Worm (Caenorhabditis elegans): ENCODE results near the gene T23D5.8.

Gene T23D5.8

DNA sequence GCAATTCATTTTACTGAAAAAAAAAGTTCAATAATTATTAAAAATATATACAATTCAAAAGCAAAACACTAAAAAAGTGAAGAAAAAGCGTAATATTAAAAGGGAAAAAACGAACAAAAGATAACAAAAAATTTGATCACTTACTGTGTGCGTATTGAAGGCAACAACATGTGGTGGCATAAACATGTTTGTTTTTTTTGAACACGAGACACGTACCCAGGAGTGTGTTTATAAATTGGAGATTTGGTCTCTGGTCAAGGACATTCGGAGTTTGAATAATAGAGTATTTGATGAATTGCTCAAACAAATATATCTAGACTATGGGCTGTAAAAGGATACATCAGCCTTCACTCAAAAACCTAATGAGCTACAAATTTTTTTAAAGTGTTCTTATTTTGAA, 32.6 kb downstream of the T23D5.8 start:
- TF ChIP-seq lin-15B (tag; optimal IDR thresholded peaks at IDR 0.05): no peak
- TF ChIP-seq ceh-16 (tag; optimal IDR thresholded peaks at IDR 0.05): no peak
- no peak for TF ChIP-seq ama-1 (optimal IDR thresholded peaks at IDR 0.05)
- TF ChIP-seq lin-39 (tag; optimal IDR thresholded peaks at IDR 0.05): no peak
- no peak for TF ChIP-seq daf-12 (tag; optimal IDR thresholded peaks at IDR 0.05)
- TF ChIP-seq nhr-12 (tag; optimal IDR thresholded peaks at IDR 0.05): no peak
- no peak for TF ChIP-seq jun-1 (tag; optimal IDR thresholded peaks at IDR 0.05)
- TF ChIP-seq elt-1 (tag; optimal IDR thresholded peaks at IDR 0.05): no peak
- no peak for TF ChIP-seq sea-2 (GFP tag; optimal IDR thresholded peaks at IDR 0.05)
- TF ChIP-seq egl-27 (tag; optimal IDR thresholded peaks at IDR 0.05): no peak
- no peak for TF ChIP-seq nfya-1 (tag; optimal IDR thresholded peaks at IDR 0.05; ENCODE audit: insufficient read depth)
- TF ChIP-seq snpc-4 (tag; optimal IDR thresholded peaks at IDR 0.05): no peak
- TF ChIP-seq elt-3 (tag; optimal IDR thresholded peaks at IDR 0.05): no peak
- TF ChIP-seq egl-5 (tag; optimal IDR thresholded peaks at IDR 0.05): no peak

DNA sequence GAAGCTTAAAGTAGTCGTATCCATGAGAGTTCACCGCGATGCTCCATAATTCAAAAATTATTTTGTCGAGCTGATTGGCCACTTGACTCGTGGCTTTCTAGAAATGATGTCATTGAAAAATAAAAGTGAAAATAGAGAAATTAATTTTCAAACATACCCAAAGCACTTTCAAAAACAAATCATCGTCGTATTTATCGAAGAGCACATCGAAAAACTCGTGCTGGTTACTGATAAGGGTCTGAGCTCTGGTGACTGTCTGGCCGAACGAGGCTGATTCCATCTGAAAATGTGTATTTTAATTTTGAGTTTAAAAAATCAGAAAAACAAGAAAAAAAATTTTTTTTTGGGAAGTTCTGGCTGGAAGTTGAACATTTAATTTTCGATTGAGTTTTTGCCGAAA, 35.9 kb downstream of the T23D5.8 start:
- TF ChIP-seq elt-2 (tag; optimal IDR thresholded peaks at IDR 0.05) (peak; percentile 11), pqm-1 (tag; optimal IDR thresholded peaks at IDR 0.05) (peak; percentile 34), snpc-4 (tag; optimal IDR thresholded peaks at IDR 0.05) (no peak)

- TF ChIP-seq unc-62 (GFP tag; optimal IDR thresholded peaks at IDR 0.05): no peak
- TF ChIP-seq nhr-28 (tag; optimal IDR thresholded peaks at IDR 0.05): no peak
- TF ChIP-seq egl-27 (tag; optimal IDR thresholded peaks at IDR 0.05): no peak
- TF ChIP-seq elt-2 (tag; optimal IDR thresholded peaks at IDR 0.05): no peak
- TF ChIP-seq mml-1 (tag; optimal IDR thresholded peaks at IDR 0.05): no peak
These were observed 36.3 kb downstream of the T23D5.8 start, which contains the start of gene str-101 for ce11 chrV:15711898-15712297. TSS of gene str-101 (minus strand) at chrV:15711998.

DNA sequence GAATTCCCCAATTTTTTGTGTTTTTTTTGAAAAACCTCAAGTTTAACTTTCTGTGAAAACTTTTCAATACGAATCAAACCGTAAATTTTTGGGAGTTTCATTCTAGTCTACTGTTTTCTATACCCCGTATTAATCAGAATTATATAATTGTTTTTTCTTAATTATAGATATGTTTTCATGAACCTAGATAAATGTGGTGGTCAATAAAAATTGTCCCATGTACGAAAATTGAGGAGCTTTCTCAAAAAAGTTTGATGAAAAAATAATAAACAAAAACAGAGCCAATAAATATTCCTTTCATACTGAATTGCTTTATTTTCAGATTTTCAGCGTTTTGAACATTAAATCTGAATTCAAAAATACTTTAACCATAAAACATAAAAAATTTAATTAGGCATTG, 37.8 kb downstream of the T23D5.8 start, which contains the start of gene Y6E2A.1:
Gene Y6E2A.1, minus strand, starts transcription at position 101 of the 400 bp plus-strand sequence.
- TF ChIP-seq nhr-67 (tag; optimal IDR thresholded peaks at IDR 0.05): no peak
- TF ChIP-seq nhr-77 (tag; optimal IDR thresholded peaks at IDR 0.05): no peak
- no peak for TF ChIP-seq ceh-9 (tag; optimal IDR thresholded peaks at IDR 0.05)
- no peak for TF ChIP-seq hmg-11 (tag; optimal IDR thresholded peaks at IDR 0.05)
- TF ChIP-seq elt-2 (tag; optimal IDR thresholded peaks at IDR 0.05): no peak
- no peak for TF ChIP-seq jun-1 (tag; optimal IDR thresholded peaks at IDR 0.05)
- no peak for TF ChIP-seq fkh-2 (tag; optimal IDR thresholded peaks at IDR 0.05)
- TF ChIP-seq daf-12 (tag; optimal IDR thresholded peaks at IDR 0.05): no peak
- no peak for TF ChIP-seq egl-5 (tag; optimal IDR thresholded peaks at IDR 0.05)
- TF ChIP-seq aly-2 (tag; optimal IDR thresholded peaks at IDR 0.05): no peak
- no peak for TF ChIP-seq ama-1 (optimal IDR thresholded peaks at IDR 0.05)
- TF ChIP-seq pqm-1 (tag; optimal IDR thresholded peaks at IDR 0.05): no peak
- no peak for TF ChIP-seq elt-3 (tag; optimal IDR thresholded peaks at IDR 0.05)
- TF ChIP-seq ztf-11 (tag; optimal IDR thresholded peaks at IDR 0.05): no peak

- TF ChIP-seq elt-3 (tag; optimal IDR thresholded peaks at IDR 0.05) (peak in 2 of 3 experiments; percentile 17 to 74), nhr-25 (tag; optimal IDR thresholded peaks at IDR 0.05) (peak; percentile 24), mdl-1 (tag; optimal IDR thresholded peaks at IDR 0.05) (no peak)
These were observed 40.3 kb downstream of the T23D5.8 start for ce11 chrV:15707982-15708381.

ce11 chrV:15704745-15705144, 43.5 kb downstream of the T23D5.8 start, which contains the start of gene twk-34:
TSS of gene twk-34 (plus strand) at chrV:15704960.
- TF ChIP-seq tbx-2 (tag; optimal IDR thresholded peaks at IDR 0.05) (no peak), elt-3 (tag; optimal IDR thresholded peaks at IDR 0.05) (peak in 1 of 3 experiments; percentile 52)

- TF ChIP-seq mml-1 (tag; optimal IDR thresholded peaks at IDR 0.05) (no peak), R02D3.7 (tag; optimal IDR thresholded peaks at IDR 0.05) (no peak), daf-12 (tag; optimal IDR thresholded peaks at IDR 0.05) (no peak), nhr-11 (tag; optimal IDR thresholded peaks at IDR 0.05) (no peak), pqm-1 (tag; optimal IDR thresholded peaks at IDR 0.05) (no peak), ama-1 (optimal IDR thresholded peaks at IDR 0.05) (no peak), sea-2 (GFP tag; optimal IDR thresholded peaks at IDR 0.05) (no peak), nhr-12 (tag; optimal IDR thresholded peaks at IDR 0.05) (no peak), ZK546.5 (tag; optimal IDR thresholded peaks at IDR 0.05) (no peak), nfya-1 (tag; optimal IDR thresholded peaks at IDR 0.05; ENCODE audit: insufficient read depth) (no peak), elt-3 (tag; optimal IDR thresholded peaks at IDR 0.05) (no peak), egl-5 (tag; optimal IDR thresholded peaks at IDR 0.05) (no peak)
These were observed 46.0 kb downstream of the T23D5.8 start, which contains the start of gene nhr-53 for ce11 chrV:15702263-15702662. TSS of gene nhr-53 (minus strand) at chrV:15702363.

Data from whole organism, L3 larva.